Worm (Caenorhabditis elegans): ENCODE measurements around the gene dnj-14.

DNA sequence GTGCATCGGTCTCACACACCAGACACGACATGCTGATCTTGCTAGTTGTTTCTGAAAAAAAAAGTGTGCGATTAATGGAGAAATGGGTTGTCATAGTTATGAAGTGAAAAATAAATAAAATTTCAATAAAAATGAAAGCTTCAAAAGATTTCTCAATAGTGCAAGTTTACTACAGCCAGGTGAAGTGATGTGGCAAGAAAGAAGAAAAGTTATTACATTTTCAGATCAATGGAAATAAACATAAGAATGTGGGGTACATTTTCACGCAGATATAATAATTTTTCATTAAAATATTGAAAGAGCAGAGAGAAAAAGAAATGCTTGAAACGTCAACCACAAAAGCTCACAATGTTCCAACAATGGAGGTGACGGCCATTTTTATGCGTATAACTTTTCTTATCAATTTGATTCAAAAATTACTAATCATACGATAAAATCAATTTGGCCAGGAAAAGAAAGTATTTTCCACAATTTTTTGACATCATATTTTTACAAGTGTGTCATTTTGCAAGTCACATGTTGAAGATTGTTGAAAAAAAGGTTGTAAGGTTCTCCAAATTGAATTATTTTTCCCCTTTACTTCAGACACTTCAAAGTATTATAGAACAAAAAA lies 51.2 kb downstream of the dnj-14 start, which contains the start of gene nhr-45:
- TF ChIP-seq lin-29 (GFP tag; IDR thresholded peaks at IDR 0.05), result no peak
- no peak for TF ChIP-seq ces-1 (GFP tag; optimal IDR thresholded peaks at IDR 0.05)
- no peak for TF ChIP-seq ama-1 (optimal IDR thresholded peaks at IDR 0.05)

All from whole organism, L4 larva.